Worm (Caenorhabditis elegans) whole organism, late embryonic: ENCODE measurements around the gene dcap-1.
A peak's percentile ranks its signal among the peaks of the same experiment; 100 is the strongest.

ENCODE experiments used
- C08G9.2 ChIP-seq: sonication (generic microtip); optimal IDR thresholded peaks from 2 replicates; lab custom pipeline; 2016; ENCODE audit warnings: mild to moderate bottlenecking, missing genetic modification characterization, moderate library complexity, missing compliant biosample characterization
- F13H6.1 ChIP-seq: sonication (generic microtip); optimal IDR thresholded peaks from 2 replicates; lab custom pipeline; 2016; ENCODE audit warnings: missing genetic modification characterization, missing compliant biosample characterization
- K02D7.2 ChIP-seq: sonication (generic microtip); optimal IDR thresholded peaks from 2 replicates; lab custom pipeline; 2017; ENCODE audit warnings: mild to moderate bottlenecking, missing genetic modification characterization, missing compliant biosample characterization
- K09A11.1 ChIP-seq: sonication (generic microtip); optimal IDR thresholded peaks from 2 replicates; lab custom pipeline; 2017; ENCODE audit warnings: antibody characterized with exemption, mild to moderate bottlenecking, missing genetic modification characterization, missing compliant biosample characterization; ENCODE audit not compliant: insufficient read depth
- T23F11.4 ChIP-seq: fragments of 200-800 bp; sonication (Bioruptor generic); optimal IDR thresholded peaks from 2 replicates; lab custom pipeline; 2018; ENCODE audit warnings: mild to moderate bottlenecking, missing genetic modification characterization, missing compliant biosample characterization
- ahr-1 ChIP-seq: sonication (generic microtip); optimal IDR thresholded peaks from 2 replicates; lab custom pipeline; 2016; ENCODE audit warnings: missing genetic modification characterization, missing compliant biosample characterization
- ama-1 ChIP-seq: fragments of 150-350 bp; optimal IDR thresholded peaks from 2 replicates; lab custom pipeline; 2014
- ceh-14 ChIP-seq: sonication (generic microtip); optimal IDR thresholded peaks from 2 replicates; lab custom pipeline; 2016; ENCODE audit warnings: missing genotype, missing genetic modification characterization, missing compliant biosample characterization
- ceh-18 ChIP-seq: sonication (generic microtip); optimal IDR thresholded peaks from 2 replicates; lab custom pipeline; 2016; ENCODE audit warnings: missing genetic modification characterization, missing compliant biosample characterization
- ceh-19 ChIP-seq: fragments of 200-800 bp; sonication (Bioruptor generic); optimal IDR thresholded peaks from 2 replicates; lab custom pipeline; 2018; ENCODE audit warnings: mild to moderate bottlenecking, missing genetic modification characterization, missing compliant biosample characterization
- ceh-2 ChIP-seq: sonication (generic microtip); optimal IDR thresholded peaks from 2 replicates; lab custom pipeline; 2016; ENCODE audit warnings: missing genotype, missing genetic modification characterization, missing compliant biosample characterization
- ceh-22 ChIP-seq: sonication (generic microtip); optimal IDR thresholded peaks from 2 replicates; lab custom pipeline; 2017; ENCODE audit warnings: missing biosample characterization, missing genetic modification characterization
- ceh-24 ChIP-seq: sonication (generic microtip); optimal IDR thresholded peaks from 2 replicates; lab custom pipeline; 2016; ENCODE audit warnings: mild to moderate bottlenecking, missing genetic modification characterization, missing compliant biosample characterization
- ceh-30 ChIP-seq: fragments of 150-350 bp; optimal IDR thresholded peaks from 2 replicates; lab custom pipeline; 2014; ENCODE audit warnings: missing biosample characterization, missing genetic modification characterization
- ceh-31 ChIP-seq: sonication (generic microtip); optimal IDR thresholded peaks from 2 replicates; lab custom pipeline; 2016; ENCODE audit warnings: missing genetic modification characterization, missing compliant biosample characterization
- ceh-45 ChIP-seq: fragments of 200-800 bp; sonication (Bioruptor generic); IDR thresholded peaks from 2 replicates; pipeline ENCODE4 v1.3.6; 2022; ENCODE audit warnings: missing genetic modification reagents, missing genetic modification characterization, missing compliant biosample characterization
- ceh-48 ChIP-seq: sonication (generic microtip); optimal IDR thresholded peaks from 2 replicates; lab custom pipeline; 2016; ENCODE audit warnings: missing genetic modification characterization, inconsistent platforms, missing compliant biosample characterization
- ceh-6 ChIP-seq: fragments of 200-800 bp; sonication (Bioruptor generic); optimal IDR thresholded peaks from 2 replicates; lab custom pipeline; 2018; ENCODE audit warnings: mild to moderate bottlenecking, missing genetic modification characterization, missing compliant biosample characterization
- ceh-9 ChIP-seq: sonication (generic microtip); optimal IDR thresholded peaks from 2 replicates; lab custom pipeline; 2016; ENCODE audit warnings: mild to moderate bottlenecking, missing genetic modification characterization, inconsistent platforms, missing compliant biosample characterization
- che-1 ChIP-seq: sonication (generic microtip); optimal IDR thresholded peaks from 2 replicates; lab custom pipeline; 2016; ENCODE audit warnings: mild to moderate bottlenecking, missing genetic modification characterization, missing compliant biosample characterization
- dmd-4 ChIP-seq: sonication (generic microtip); optimal IDR thresholded peaks from 2 replicates; lab custom pipeline; 2016; ENCODE audit warnings: borderline replicate concordance, missing genetic modification characterization, missing compliant biosample characterization
- dve-1 ChIP-seq: sonication (generic microtip); optimal IDR thresholded peaks from 2 replicates; lab custom pipeline; 2017; ENCODE audit warnings: antibody characterized with exemption, mild to moderate bottlenecking, missing genetic modification characterization, missing compliant biosample characterization
- ets-4 ChIP-seq: sonication (generic microtip); optimal IDR thresholded peaks from 2 replicates; lab custom pipeline; 2016; ENCODE audit warnings: missing genetic modification characterization, missing compliant biosample characterization
- eyg-1 ChIP-seq: sonication (generic microtip); optimal IDR thresholded peaks from 2 replicates; lab custom pipeline; 2016; ENCODE audit warnings: missing genotype, missing genetic modification characterization, missing compliant biosample characterization
- fax-1 ChIP-seq: sonication (generic microtip); optimal IDR thresholded peaks from 2 replicates; lab custom pipeline; 2016; ENCODE audit warnings: missing genotype, missing genetic modification characterization, missing compliant biosample characterization
- fkh-6 ChIP-seq: sonication (generic microtip); optimal IDR thresholded peaks from 2 replicates; lab custom pipeline; 2016; ENCODE audit warnings: missing genetic modification characterization, missing compliant biosample characterization
- gmeb-2 ChIP-seq: sonication (generic microtip); optimal IDR thresholded peaks from 2 replicates; lab custom pipeline; 2016; ENCODE audit warnings: missing genetic modification characterization, inconsistent platforms, missing compliant biosample characterization
- hlh-15 ChIP-seq: sonication (generic microtip); optimal IDR thresholded peaks from 2 replicates; lab custom pipeline; 2016; ENCODE audit warnings: missing genetic modification characterization, missing compliant biosample characterization
- hlh-30 ChIP-seq: sonication (generic microtip); optimal IDR thresholded peaks from 2 replicates; lab custom pipeline; 2017; ENCODE audit warnings: antibody characterized with exemption, missing genetic modification characterization, missing compliant biosample characterization; ENCODE audit not compliant: insufficient read depth
- lim-6 ChIP-seq: sonication (generic microtip); optimal IDR thresholded peaks from 2 replicates; lab custom pipeline; 2016; ENCODE audit warnings: missing genetic modification characterization, missing compliant biosample characterization
- madf-2 ChIP-seq: sonication (generic microtip); optimal IDR thresholded peaks from 2 replicates; lab custom pipeline; 2017; ENCODE audit warnings: missing genetic modification characterization, missing compliant biosample characterization
- mec-3 ChIP-seq: sonication (generic microtip); optimal IDR thresholded peaks from 2 replicates; lab custom pipeline; 2016; ENCODE audit warnings: borderline replicate concordance, missing genetic modification characterization, missing compliant biosample characterization
- nfya-1 ChIP-seq: sonication (generic microtip); optimal IDR thresholded peaks from 2 replicates; lab custom pipeline; 2017; ENCODE audit warnings: missing genetic modification characterization, mild to moderate bottlenecking, missing compliant biosample characterization, antibody characterized with exemption, moderate library complexity
- nhr-11 ChIP-seq: fragments of 150-350 bp; optimal IDR thresholded peaks from 2 replicates; lab custom pipeline; 2014; ENCODE audit warnings: missing biosample characterization, missing genetic modification characterization
- nhr-232 ChIP-seq: sonication (generic microtip); optimal IDR thresholded peaks from 2 replicates; lab custom pipeline; 2016; ENCODE audit warnings: missing genetic modification characterization, missing compliant biosample characterization
- npax-4 ChIP-seq: sonication (generic microtip); optimal IDR thresholded peaks from 2 replicates; lab custom pipeline; 2016; ENCODE audit warnings: missing genetic modification characterization, missing compliant biosample characterization
- odd-2 ChIP-seq: sonication (generic microtip); optimal IDR thresholded peaks from 2 replicates; lab custom pipeline; 2017; ENCODE audit warnings: antibody characterized with exemption, mild to moderate bottlenecking, missing genetic modification characterization, missing compliant biosample characterization
- pag-3 ChIP-seq: sonication (generic microtip); optimal IDR thresholded peaks from 2 replicates; lab custom pipeline; 2016; ENCODE audit warnings: missing compliant biosample characterization, missing genetic modification characterization, borderline replicate concordance
- pat-9 ChIP-seq: fragments of 200-800 bp; sonication (Bioruptor generic); optimal IDR thresholded peaks from 2 replicates; lab custom pipeline; 2018; ENCODE audit warnings: mild to moderate bottlenecking, missing genetic modification characterization, moderate library complexity, missing compliant biosample characterization
- pax-1 ChIP-seq: fragments of 150-350 bp; optimal IDR thresholded peaks from 2 replicates; lab custom pipeline; 2014; ENCODE audit warnings: missing biosample characterization, missing genetic modification characterization
- pha-4 ChIP-seq: fragments of 150-350 bp; optimal IDR thresholded peaks from 2 replicates; lab custom pipeline; 2018; ENCODE audit warnings: missing biosample characterization, missing genetic modification reagents, missing genetic modification characterization
- pros-1 ChIP-seq: fragments of 150-350 bp; optimal IDR thresholded peaks from 2 replicates; lab custom pipeline; 2014; ENCODE audit warnings: missing biosample characterization, missing genetic modification reagents, missing genetic modification characterization
- rnt-1 ChIP-seq: sonication (generic microtip); optimal IDR thresholded peaks from 2 replicates; lab custom pipeline; 2016; ENCODE audit warnings: missing genetic modification characterization, missing compliant biosample characterization
- sdc-2 ChIP-seq: sonication (generic microtip); optimal IDR thresholded peaks from 2 replicates; lab custom pipeline; 2016; ENCODE audit warnings: missing genotype, missing genetic modification characterization, missing compliant biosample characterization
- sox-2 ChIP-seq: fragments of 200-800 bp; sonication (Bioruptor generic); IDR thresholded peaks from 2 replicates; pipeline ENCODE4 v1.3.6; 2022; ENCODE audit warnings: missing genetic modification reagents, missing genetic modification characterization, missing compliant biosample characterization
- syd-9 ChIP-seq: sonication (generic microtip); optimal IDR thresholded peaks from 2 replicates; lab custom pipeline; 2016; ENCODE audit warnings: mild to moderate bottlenecking, missing genetic modification characterization, moderate library complexity, missing compliant biosample characterization
- tbx-2 ChIP-seq: sonication (generic microtip); optimal IDR thresholded peaks from 2 replicates; lab custom pipeline; 2016; ENCODE audit warnings: missing genetic modification characterization, missing compliant biosample characterization
- tbx-7 ChIP-seq: sonication (generic microtip); optimal IDR thresholded peaks from 2 replicates; lab custom pipeline; 2016; ENCODE audit warnings: missing genotype, missing genetic modification characterization, missing compliant biosample characterization
- unc-3 ChIP-seq, 2 experiments: fragments of 200-800 bp in 1 of 2; sonication (Bioruptor generic) in 1 of 2; sonication (generic microtip) in 1 of 2; conservative IDR thresholded peaks in 1 of 2; optimal IDR thresholded peaks in 1 of 2; 2 replicates each; pipeline versions ENCODE4 v1.3.6 to Lab custom; 2016 to 2022; ENCODE audit warnings: missing compliant biosample characterization in 2 of 2, missing genetic modification characterization in 2 of 2, missing genetic modification reagents in 1 of 2
- unc-42 ChIP-seq: sonication (generic microtip); optimal IDR thresholded peaks from 2 replicates; lab custom pipeline; 2016; ENCODE audit warnings: missing genotype, missing genetic modification characterization, missing compliant biosample characterization
- ztf-16 ChIP-seq: sonication (generic microtip); optimal IDR thresholded peaks from 2 replicates; lab custom pipeline; 2017; ENCODE audit warnings: missing genetic modification characterization, missing compliant biosample characterization

The dcap-1 gene

DNA sequence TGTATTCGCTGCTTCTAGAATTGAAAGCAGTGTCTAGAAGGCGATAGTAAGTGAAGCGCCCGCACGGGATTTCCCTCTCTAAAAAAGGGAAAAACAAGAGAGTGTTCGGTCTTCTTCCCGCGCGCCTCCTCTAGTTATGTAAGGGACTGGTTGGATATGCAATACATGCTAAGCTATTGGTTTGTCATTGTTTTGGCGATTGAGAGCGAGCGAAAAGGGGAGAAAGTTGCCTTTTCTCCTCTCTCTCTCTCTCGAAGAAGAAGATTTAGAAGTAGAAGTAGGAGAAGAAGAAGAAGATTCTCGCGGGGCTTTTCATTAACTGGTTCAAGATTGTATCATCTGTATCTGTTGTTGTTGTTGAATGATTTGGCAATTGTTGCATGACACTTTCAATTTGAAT is 19.5 kb upstream of the dcap-1 start:
- TF ChIP-seq ceh-18 = no peak
- TF ChIP-seq F13H6.1 (tag; lab: Kevin White, UChicago) = no peak
- no peak for TF ChIP-seq ceh-19 (GFP tag; lab: Kevin White, UChicago)
- TF ChIP-seq T23F11.4 (GFP tag; lab: Kevin White, UChicago) = no peak
- no peak for TF ChIP-seq pros-1
- TF ChIP-seq ceh-24 = no peak

ce11 chrIV:1070383-1070782 is 15.8 kb upstream of the dcap-1 start:
- TF ChIP-seq unc-42 = peak; percentile 36
- no peak for TF ChIP-seq ceh-48 (tag; lab: Kevin White, UChicago)
- no peak for TF ChIP-seq ets-4 (tag; lab: Kevin White, UChicago)
- no peak for TF ChIP-seq eyg-1 (tag; lab: Kevin White, UChicago)
- TF ChIP-seq ceh-22 = no peak
- TF ChIP-seq pros-1 = no peak
- no peak for TF ChIP-seq hlh-30
- no peak for TF ChIP-seq sdc-2 (tag; lab: Kevin White, UChicago)
- TF ChIP-seq lim-6 = no peak
- peak; percentile 59 for TF ChIP-seq ceh-31 (tag; lab: Kevin White, UChicago)
- TF ChIP-seq madf-2 (tag; lab: Kevin White, UChicago) = no peak
- TF ChIP-seq F13H6.1 (tag; lab: Kevin White, UChicago) = peak; percentile 93
- no peak for TF ChIP-seq npax-4
- no peak for TF ChIP-seq fkh-6 (tag; lab: Kevin White, UChicago)
- no peak for TF ChIP-seq C08G9.2 (tag; lab: Kevin White, UChicago)
- TF ChIP-seq pha-4 = no peak
- no peak for TF ChIP-seq pax-1 (tag; lab: Kevin White, UChicago)
- no peak for TF ChIP-seq unc-3 (GFP tag; conservative IDR thresholded peaks at IDR 0.05; lab: Robert Waterston, UW)
- no peak for TF ChIP-seq unc-3 (tag; optimal IDR thresholded peaks at IDR 0.05; lab: Kevin White, UChicago)
- no peak for TF ChIP-seq ztf-16 (tag; lab: Kevin White, UChicago)
- no peak for TF ChIP-seq nhr-232 (tag; lab: Kevin White, UChicago)
- no peak for TF ChIP-seq ceh-9 (tag; lab: Kevin White, UChicago)
- TF ChIP-seq ceh-2 (tag; lab: Kevin White, UChicago) = no peak
- no peak for TF ChIP-seq gmeb-2 (tag; lab: Kevin White, UChicago)
- no peak for TF ChIP-seq pag-3 (tag; lab: Kevin White, UChicago)
- TF ChIP-seq nfya-1 (tag; lab: Kevin White, UChicago) = peak; percentile 34
- no peak for TF ChIP-seq odd-2 (tag; lab: Kevin White, UChicago)
- TF ChIP-seq nhr-11 = no peak
- TF ChIP-seq fax-1 (tag; lab: Kevin White, UChicago) = no peak
- no peak for TF ChIP-seq ahr-1
- no peak for TF ChIP-seq ceh-24
- no peak for TF ChIP-seq ceh-30 (tag; lab: Kevin White, UChicago)
- no peak for TF ChIP-seq dmd-4 (tag; lab: Kevin White, UChicago)
- TF ChIP-seq dve-1 (tag; lab: Kevin White, UChicago) = no peak
- no peak for TF ChIP-seq K09A11.1 (tag; lab: Kevin White, UChicago)
- TF ChIP-seq ceh-14 = no peak
- no peak for TF ChIP-seq hlh-15 (tag; lab: Kevin White, UChicago)
- TF ChIP-seq tbx-2 (tag; lab: Kevin White, UChicago) = peak; percentile 9
- no peak for TF ChIP-seq mec-3
- TF ChIP-seq ceh-6 (GFP tag; lab: Kevin White, UChicago) = no peak
- TF ChIP-seq che-1 (tag; lab: Kevin White, UChicago) = no peak
- no peak for TF ChIP-seq syd-9
- TF ChIP-seq sox-2 (GFP tag; lab: Robert Waterston, UW) = no peak
- no peak for TF ChIP-seq pat-9
- TF ChIP-seq K02D7.2 = no peak
- no peak for TF ChIP-seq tbx-7 (tag; lab: Kevin White, UChicago)
- TF ChIP-seq rnt-1 (tag; lab: Kevin White, UChicago) = no peak
- no peak for TF ChIP-seq ceh-45
- no peak for TF ChIP-seq ama-1 (lab: Kevin White, UChicago)
- TF ChIP-seq ceh-18 = peak; percentile 54
